Worm (Caenorhabditis elegans): Measurements from ENCODE around the gene clec-163.

- TF ChIP-seq dpl-1 (GFP tag; optimal IDR thresholded peaks at IDR 0.05) (no peak), nhr-10 (tag; optimal IDR thresholded peaks at IDR 0.05) (no peak), skn-1 (tag; optimal IDR thresholded peaks at IDR 0.05) (no peak), T20F7.1 (GFP tag; optimal IDR thresholded peaks at IDR 0.05) (no peak), fos-1 (tag; optimal IDR thresholded peaks at IDR 0.05) (no peak), lsy-2 (tag; optimal IDR thresholded peaks at IDR 0.05) (no peak), lin-13 (GFP tag; optimal IDR thresholded peaks at IDR 0.05) (no peak), ceh-62 (tag; optimal IDR thresholded peaks at IDR 0.05) (no peak), egl-27 (tag; optimal IDR thresholded peaks at IDR 0.05) (no peak), rbr-2 (tag; optimal IDR thresholded peaks at IDR 0.05) (no peak)
Measured at ce11 chrIII:10813886-10814285, 19.7 kb downstream of the clec-163 start.
